ENCODE assay signal across 3 worm cellular contexts in the genomic region with DNA sequence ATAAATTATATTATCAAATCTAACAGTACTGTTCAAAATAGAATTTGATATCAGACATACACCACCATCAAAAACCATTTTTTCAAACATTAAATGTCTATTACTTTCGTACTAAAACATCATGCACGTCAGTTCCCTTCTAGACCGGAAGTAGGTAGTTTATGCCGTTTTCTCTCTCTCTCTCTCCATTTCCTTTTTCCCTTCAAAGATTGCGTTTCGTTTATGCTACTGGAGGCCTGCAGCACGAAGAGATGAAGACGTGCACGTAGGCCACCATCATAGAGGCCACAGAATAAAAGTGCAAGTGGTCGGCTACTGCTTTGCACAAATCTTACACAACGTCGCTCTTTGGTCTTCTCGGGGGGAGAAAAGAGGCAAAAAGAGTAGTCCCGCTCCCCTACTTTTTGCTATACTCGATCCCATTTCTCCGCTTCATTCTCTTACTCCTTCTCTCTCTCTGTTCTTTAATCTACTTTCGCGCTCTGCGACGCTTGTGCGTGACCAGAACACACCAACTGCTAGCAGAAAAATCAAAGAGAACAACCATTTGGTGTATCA.
A peak's percentile ranks its signal among the peaks of the same experiment; 100 is the strongest.
TF ChIP-seq lines count a peak whose summit lies in the region.

No protein-coding gene starts in this region.

TF ChIP-seq in whole organism, L1 larva, 84 proteins besides CTCF, POLR2A, EP300 and RAD21 (continued from another document and continues in another):
- TF ChIP-seq lsy-2 (tag; optimal IDR thresholded peaks at IDR 0.05; lab: Kevin White, UChicago) = peak; percentile 23 to 75
- no peak; the same call in 1 of the 2 replicates for TF ChIP-seq mab-9 (GFP tag; IDR thresholded peaks at IDR 0.05; lab: Robert Waterston, UW)
- TF ChIP-seq ces-1 (GFP tag; optimal IDR thresholded peaks at IDR 0.05; lab: Kevin White, UChicago) = no peak
- peak; percentile 57 for TF ChIP-seq nhr-77 (tag; optimal IDR thresholded peaks at IDR 0.05; lab: Kevin White, UChicago)
- peak; percentile 50 for TF ChIP-seq blmp-1 (tag; optimal IDR thresholded peaks at IDR 0.05; lab: Kevin White, UChicago)
- TF ChIP-seq ets-5 (GFP tag; IDR thresholded peaks at IDR 0.05; lab: Robert Waterston, UW) = no peak
- peak; percentile 80 for TF ChIP-seq nhr-20 (tag; optimal IDR thresholded peaks at IDR 0.05; lab: Kevin White, UChicago)
- TF ChIP-seq xbp-1 (tag; optimal IDR thresholded peaks at IDR 0.05; lab: Kevin White, UChicago) = peak; percentile 41
- peak in 1 of 2 experiments; percentile 4 for TF ChIP-seq lin-35 (GFP tag; optimal IDR thresholded peaks at IDR 0.05; lab: Kevin White, UChicago)
- no peak for TF ChIP-seq skn-1 (tag; optimal IDR thresholded peaks at IDR 0.05; lab: Kevin White, UChicago)
- no peak for TF ChIP-seq lin-13 (GFP tag; optimal IDR thresholded peaks at IDR 0.05; lab: Kevin White, UChicago)
- TF ChIP-seq irx-1 (tag; optimal IDR thresholded peaks at IDR 0.05; lab: Kevin White, UChicago) = peak; percentile 7
- TF ChIP-seq nhr-84 (tag; optimal IDR thresholded peaks at IDR 0.05; lab: Kevin White, UChicago) = no peak
- TF ChIP-seq lin-15B (tag; optimal IDR thresholded peaks at IDR 0.05; lab: Kevin White, UChicago) = no peak
- TF ChIP-seq vab-15 (tag; optimal IDR thresholded peaks at IDR 0.05; lab: Kevin White, UChicago) = no peak
- 0 out of 2 replicates have a peak, but pooled peaks have one; percentile 37 for TF ChIP-seq unc-98 (GFP tag; IDR thresholded peaks at IDR 0.05; lab: Robert Waterston, UW)
- no peak for TF ChIP-seq nhr-28 (tag; optimal IDR thresholded peaks at IDR 0.05; lab: Kevin White, UChicago)
- peak; percentile 85 for TF ChIP-seq tbx-2 (tag; optimal IDR thresholded peaks at IDR 0.05; lab: Kevin White, UChicago)
- TF ChIP-seq nhr-237 (tag; optimal IDR thresholded peaks at IDR 0.05; lab: Kevin White, UChicago) = no peak
- no peak for TF ChIP-seq hlh-17 (GFP tag; optimal IDR thresholded peaks at IDR 0.05; lab: Kevin White, UChicago; ENCODE audit: borderline replicate concordance)
- peak; percentile 38 for TF ChIP-seq dsc-1 (tag; optimal IDR thresholded peaks at IDR 0.05; lab: Kevin White, UChicago)
- no peak for TF ChIP-seq hpl-2 (GFP tag; optimal IDR thresholded peaks at IDR 0.05; lab: Kevin White, UChicago)
- TF ChIP-seq pag-3 (tag; optimal IDR thresholded peaks at IDR 0.05; lab: Kevin White, UChicago; ENCODE audit: borderline replicate concordance, insufficient read depth) = no peak
- TF ChIP-seq nhr-19 (GFP tag; conservative IDR thresholded peaks at IDR 0.05; lab: Robert Waterston, UW) = peak; percentile 75
- TF ChIP-seq grh-1 (GFP tag; IDR thresholded peaks at IDR 0.05; lab: Robert Waterston, UW) = 0 out of 2 replicates have a peak, but pooled peaks have one; percentile 27
- peak; percentile 68 for TF ChIP-seq snu-23 (GFP tag; optimal IDR thresholded peaks at IDR 0.05; lab: Kevin White, UChicago)
- no peak for TF ChIP-seq nhr-11 (tag; optimal IDR thresholded peaks at IDR 0.05; lab: Kevin White, UChicago)
- TF ChIP-seq sox-4 (tag; optimal IDR thresholded peaks at IDR 0.05; lab: Kevin White, UChicago) = no peak
- peak in 1 of 2 experiments; percentile 8 for TF ChIP-seq egl-27 (tag; optimal IDR thresholded peaks at IDR 0.05; lab: Kevin White, UChicago)
- TF ChIP-seq alr-1 (tag; optimal IDR thresholded peaks at IDR 0.05; lab: Kevin White, UChicago; ENCODE audit: borderline replicate concordance) = no peak
- peak; percentile 65 for TF ChIP-seq swsn-7 (tag; optimal IDR thresholded peaks at IDR 0.05; lab: Kevin White, UChicago)
- no peak for TF ChIP-seq zag-1 (tag; optimal IDR thresholded peaks at IDR 0.05; lab: Kevin White, UChicago)
- TF ChIP-seq aha-1 (tag; optimal IDR thresholded peaks at IDR 0.05; lab: Kevin White, UChicago) = no peak
- no peak for TF ChIP-seq unc-30 (tag; optimal IDR thresholded peaks at IDR 0.05; lab: Kevin White, UChicago)
- no peak for TF ChIP-seq jun-1 (tag; optimal IDR thresholded peaks at IDR 0.05; lab: Kevin White, UChicago)
- TF ChIP-seq nhr-71 (tag; optimal IDR thresholded peaks at IDR 0.05; lab: Kevin White, UChicago) = peak; percentile 95
- peak; percentile 44 for TF ChIP-seq mep-1 (tag; optimal IDR thresholded peaks at IDR 0.05; lab: Kevin White, UChicago)
- TF ChIP-seq ceh-82 (tag; optimal IDR thresholded peaks at IDR 0.05; lab: Kevin White, UChicago) = peak in 1 of 3 experiments; percentile 45
- peak; percentile 47 for TF ChIP-seq C16A3.4 (tag; optimal IDR thresholded peaks at IDR 0.05; lab: Kevin White, UChicago)
- TF ChIP-seq ztf-11 (tag; optimal IDR thresholded peaks at IDR 0.05; lab: Kevin White, UChicago) = no peak
- TF ChIP-seq hlh-4 (tag; optimal IDR thresholded peaks at IDR 0.05; lab: Kevin White, UChicago) = no peak

TF ChIP-seq in whole organism, L3 larva, 47 proteins besides CTCF, POLR2A, EP300 and RAD21 (continued from another document):
- TF ChIP-seq nhr-23 (tag; optimal IDR thresholded peaks at IDR 0.05; lab: Kevin White, UChicago) (peak; percentile 31), mdl-1 (tag; optimal IDR thresholded peaks at IDR 0.05; lab: Kevin White, UChicago) (peak; percentile 63), nhr-25 (tag; optimal IDR thresholded peaks at IDR 0.05; lab: Kevin White, UChicago) (peak; percentile 74), unc-39 (tag; optimal IDR thresholded peaks at IDR 0.05; lab: Kevin White, UChicago) (no peak), ceh-82 (tag; optimal IDR thresholded peaks at IDR 0.05; lab: Kevin White, UChicago) (peak; percentile 48), elt-1 (tag; optimal IDR thresholded peaks at IDR 0.05; lab: Kevin White, UChicago) (peak; percentile 36), ceh-9 (tag; optimal IDR thresholded peaks at IDR 0.05; lab: Kevin White, UChicago) (peak; percentile 8), ztf-11 (tag; optimal IDR thresholded peaks at IDR 0.05; lab: Kevin White, UChicago) (no peak), elt-2 (tag; optimal IDR thresholded peaks at IDR 0.05; lab: Kevin White, UChicago) (peak; percentile 22), nfya-1 (tag; optimal IDR thresholded peaks at IDR 0.05; lab: Kevin White, UChicago; ENCODE audit: insufficient read depth) (peak; percentile 65), hmg-11 (tag; optimal IDR thresholded peaks at IDR 0.05; lab: Kevin White, UChicago) (peak; percentile 17), tbx-2 (tag; optimal IDR thresholded peaks at IDR 0.05; lab: Kevin White, UChicago) (peak; percentile 70), daf-12 (tag; optimal IDR thresholded peaks at IDR 0.05; lab: Kevin White, UChicago) (peak; percentile 61), unc-62 (GFP tag; optimal IDR thresholded peaks at IDR 0.05; lab: Kevin White, UChicago) (peak; percentile 33), jun-1 (tag; optimal IDR thresholded peaks at IDR 0.05; lab: Kevin White, UChicago) (peak; percentile 33), sea-2 (GFP tag; optimal IDR thresholded peaks at IDR 0.05; lab: Kevin White, UChicago) (peak; percentile 48), R02D3.7 (tag; optimal IDR thresholded peaks at IDR 0.05; lab: Kevin White, UChicago) (peak; percentile 32)

TF ChIP-seq in whole organism, young adult, 124 proteins besides CTCF, POLR2A, EP300 and RAD21 (continued from another document and continues in another):
- no peak for TF ChIP-seq ztf-3 (GFP tag; optimal IDR thresholded peaks at IDR 0.05; lab: Kevin White, UChicago)
- peak; percentile 49 for TF ChIP-seq lin-40 (tag; optimal IDR thresholded peaks at IDR 0.05; lab: Kevin White, UChicago)
- no peak for TF ChIP-seq dpl-1 (GFP tag; optimal IDR thresholded peaks at IDR 0.05; lab: Kevin White, UChicago)
- no peak for TF ChIP-seq ztf-18 (tag; optimal IDR thresholded peaks at IDR 0.05; lab: Kevin White, UChicago)
- TF ChIP-seq nhr-90 (tag; optimal IDR thresholded peaks at IDR 0.05; lab: Kevin White, UChicago) = no peak
- TF ChIP-seq chd-7 (tag; optimal IDR thresholded peaks at IDR 0.05; lab: Kevin White, UChicago) = no peak
- peak; percentile 64 for TF ChIP-seq dox-1 (GFP tag; IDR thresholded peaks at IDR 0.05; lab: Robert Waterston, UW)
- TF ChIP-seq nfya-1 (tag; optimal IDR thresholded peaks at IDR 0.05; lab: Kevin White, UChicago; ENCODE audit: borderline replicate concordance, insufficient read depth) = no peak
- TF ChIP-seq cebp-2 (GFP tag; IDR thresholded peaks at IDR 0.05; lab: Robert Waterston, UW) = no peak
- TF ChIP-seq hsf-1 (GFP tag; IDR thresholded peaks at IDR 0.05; lab: Robert Waterston, UW) = no peak
- TF ChIP-seq Y53G8AR.9 (GFP tag; conservative IDR thresholded peaks at IDR 0.05; lab: Robert Waterston, UW) = peak; percentile 63
- no peak for TF ChIP-seq mes-4 (tag; optimal IDR thresholded peaks at IDR 0.05; lab: Kevin White, UChicago)
- no peak for TF ChIP-seq B0035.1 (tag; optimal IDR thresholded peaks at IDR 0.05; lab: Kevin White, UChicago)
- peak; percentile 78 for TF ChIP-seq zfh-2 (GFP tag; conservative IDR thresholded peaks at IDR 0.05; lab: Robert Waterston, UW)
- TF ChIP-seq T26A5.8 (tag; optimal IDR thresholded peaks at IDR 0.05; lab: Kevin White, UChicago) = no peak
- no peak for TF ChIP-seq B0261.1 (tag; optimal IDR thresholded peaks at IDR 0.05; lab: Kevin White, UChicago)
- TF ChIP-seq athp-1 (tag; optimal IDR thresholded peaks at IDR 0.05; lab: Kevin White, UChicago) = no peak
- TF ChIP-seq madf-6 (GFP tag; IDR thresholded peaks at IDR 0.05; lab: Robert Waterston, UW) = no peak
- no peak for TF ChIP-seq egl-18 (GFP tag; IDR thresholded peaks at IDR 0.05; lab: Robert Waterston, UW)
- no peak for TF ChIP-seq Y53F4B.3 (GFP tag; IDR thresholded peaks at IDR 0.05; lab: Robert Waterston, UW)
- no peak for TF ChIP-seq ztf-6 (GFP tag; IDR thresholded peaks at IDR 0.05; lab: Robert Waterston, UW)
- peak; percentile 14; the same call in 1 of the 2 replicates for TF ChIP-seq ekl-4 (GFP tag; IDR thresholded peaks at IDR 0.05; lab: Robert Waterston, UW)
- TF ChIP-seq C06A6.2 (GFP tag; conservative IDR thresholded peaks at IDR 0.05; lab: Robert Waterston, UW) = peak; percentile 43; the same call in 1 of the 2 replicates
- no peak; the same call in 1 of the 2 replicates for TF ChIP-seq hmg-1.2 (GFP tag; IDR thresholded peaks at IDR 0.05; lab: Robert Waterston, UW)
- TF ChIP-seq pbrm-1 (GFP tag; IDR thresholded peaks at IDR 0.05; lab: Robert Waterston, UW) = peak; percentile 23; the same call in 1 of the 2 replicates
- TF ChIP-seq ZK185.1 (tag; optimal IDR thresholded peaks at IDR 0.05; lab: Kevin White, UChicago; ENCODE audit: poor library complexity, severe bottlenecking) = no peak
- TF ChIP-seq nfyb-1 (GFP tag; IDR thresholded peaks at IDR 0.05; lab: Robert Waterston, UW) = no peak
- no peak for TF ChIP-seq F23B12.7 (tag; optimal IDR thresholded peaks at IDR 0.05; lab: Kevin White, UChicago; ENCODE audit: insufficient read depth)
- TF ChIP-seq ceh-100 (GFP tag; IDR thresholded peaks at IDR 0.05; lab: Robert Waterston, UW) = no peak
- no peak for TF ChIP-seq lsy-27 (tag; optimal IDR thresholded peaks at IDR 0.05; lab: Kevin White, UChicago; ENCODE audit: borderline replicate concordance, insufficient read depth)
- no peak for TF ChIP-seq unc-130 (GFP tag; optimal IDR thresholded peaks at IDR 0.05; lab: Kevin White, UChicago)
- no peak for TF ChIP-seq let-526 (GFP tag; IDR thresholded peaks at IDR 0.05; lab: Robert Waterston, UW)
- TF ChIP-seq ztf-28 (GFP tag; IDR thresholded peaks at IDR 0.05; lab: Robert Waterston, UW) = no peak
- TF ChIP-seq F33H1.4 (GFP tag; IDR thresholded peaks at IDR 0.05; lab: Robert Waterston, UW) = no peak
- no peak for TF ChIP-seq dpff-1 (tag; optimal IDR thresholded peaks at IDR 0.05; lab: Kevin White, UChicago)
- TF ChIP-seq nhr-120 (GFP tag; IDR thresholded peaks at IDR 0.05; lab: Robert Waterston, UW) = no peak
- TF ChIP-seq lin-26 (GFP tag; IDR thresholded peaks at IDR 0.05; lab: Robert Waterston, UW) = peak; percentile 14; the same call in 1 of the 2 replicates
- TF ChIP-seq nfya-2 (GFP tag; IDR thresholded peaks at IDR 0.05; lab: Robert Waterston, UW) = no peak
- TF ChIP-seq rec-8 (tag; optimal IDR thresholded peaks at IDR 0.05; lab: Kevin White, UChicago) = no peak
- TF ChIP-seq Y95B8A.8 (GFP tag; IDR thresholded peaks at IDR 0.05; lab: Robert Waterston, UW) = no peak
- TF ChIP-seq F52B5.7 (tag; optimal IDR thresholded peaks at IDR 0.05; lab: Kevin White, UChicago) = no peak
- TF ChIP-seq attf-3 (GFP tag; conservative IDR thresholded peaks at IDR 0.05; lab: Robert Waterston, UW) = no peak
- no peak for TF ChIP-seq repo-1 (tag; optimal IDR thresholded peaks at IDR 0.05; lab: Kevin White, UChicago)
- no peak for TF ChIP-seq fkh-3 (tag; optimal IDR thresholded peaks at IDR 0.05; lab: Kevin White, UChicago)
- TF ChIP-seq sdz-38 (tag; optimal IDR thresholded peaks at IDR 0.05; lab: Kevin White, UChicago) = no peak
- no peak for TF ChIP-seq tbx-9 (tag; optimal IDR thresholded peaks at IDR 0.05; lab: Kevin White, UChicago; ENCODE audit: borderline replicate concordance)
- no peak for TF ChIP-seq ama-1 (optimal IDR thresholded peaks at IDR 0.05; lab: Kevin White, UChicago)
- no peak for TF ChIP-seq ama-1 (GFP tag; optimal IDR thresholded peaks at IDR 0.05; lab: Kevin White, UChicago)
- TF ChIP-seq lin-54 (GFP tag; optimal IDR thresholded peaks at IDR 0.05; lab: Kevin White, UChicago) = no peak
- TF ChIP-seq aptf-3 (GFP tag; IDR thresholded peaks at IDR 0.05; lab: Robert Waterston, UW) = no peak
- TF ChIP-seq F22D6.2 (tag; optimal IDR thresholded peaks at IDR 0.05; lab: Kevin White, UChicago) = no peak
- peak; percentile 68 for TF ChIP-seq K12H6.12 (tag; optimal IDR thresholded peaks at IDR 0.05; lab: Kevin White, UChicago)
- no peak for TF ChIP-seq B0019.2 (GFP tag; conservative IDR thresholded peaks at IDR 0.05; lab: Robert Waterston, UW)
- no peak for TF ChIP-seq egl-44 (GFP tag; IDR thresholded peaks at IDR 0.05; lab: Robert Waterston, UW)
- no peak for TF ChIP-seq ets-4 (GFP tag; optimal IDR thresholded peaks at IDR 0.05; lab: Kevin White, UChicago)
- 0 out of 2 replicates have a peak, but pooled peaks have one; percentile 61 for TF ChIP-seq K11D2.4 (GFP tag; IDR thresholded peaks at IDR 0.05; lab: Robert Waterston, UW)
- TF ChIP-seq akir-1 (GFP tag; optimal IDR thresholded peaks at IDR 0.05; lab: Kevin White, UChicago) = no peak
- TF ChIP-seq snpc-1.3 (tag; optimal IDR thresholded peaks at IDR 0.05; lab: Kevin White, UChicago; ENCODE audit: insufficient read depth) = no peak
- TF ChIP-seq ccch-3 (GFP tag; optimal IDR thresholded peaks at IDR 0.05; lab: Kevin White, UChicago) = no peak
- no peak for TF ChIP-seq F39B2.1 (GFP tag; IDR thresholded peaks at IDR 0.05; lab: Robert Waterston, UW)
- peak; percentile 61 for TF ChIP-seq nhr-80 (tag; optimal IDR thresholded peaks at IDR 0.05; lab: Kevin White, UChicago)
- TF ChIP-seq hlh-12 (tag; optimal IDR thresholded peaks at IDR 0.05; lab: Kevin White, UChicago) = no peak
- TF ChIP-seq ceh-40 (GFP tag; IDR thresholded peaks at IDR 0.05; lab: Robert Waterston, UW) = no peak
- no peak for TF ChIP-seq sea-2 (GFP tag; IDR thresholded peaks at IDR 0.05; lab: Robert Waterston, UW)
- TF ChIP-seq rcor-1 (GFP tag; IDR thresholded peaks at IDR 0.05; lab: Robert Waterston, UW) = peak; percentile 32; the same call in 1 of the 2 replicates
- TF ChIP-seq F57C9.4 (tag; optimal IDR thresholded peaks at IDR 0.05; lab: Kevin White, UChicago) = no peak
- TF ChIP-seq somi-1 (GFP tag; optimal IDR thresholded peaks at IDR 0.05; lab: Kevin White, UChicago) = peak; percentile 65
- no peak for TF ChIP-seq F57A8.1 (GFP tag; optimal IDR thresholded peaks at IDR 0.05; lab: Kevin White, UChicago)
- TF ChIP-seq Y79H2A.3 (GFP tag; conservative IDR thresholded peaks at IDR 0.05; lab: Robert Waterston, UW) = no peak
- no peak for TF ChIP-seq hlh-26 (GFP tag; conservative IDR thresholded peaks at IDR 0.05; lab: Robert Waterston, UW)
- TF ChIP-seq tbp1 (GFP tag; optimal IDR thresholded peaks at IDR 0.05; lab: Kevin White, UChicago) = no peak
- TF ChIP-seq snpc-4 (GFP tag; optimal IDR thresholded peaks at IDR 0.05; lab: Kevin White, UChicago) = no peak
- peak in 1 of 4 experiments; percentile 12 for TF ChIP-seq snpc-4 (tag; optimal IDR thresholded peaks at IDR 0.05; lab: Kevin White, UChicago)
- TF ChIP-seq unc-62 (GFP tag; optimal IDR thresholded peaks at IDR 0.05; lab: Kevin White, UChicago) = no peak
- no peak for TF ChIP-seq mxl-1 (tag; optimal IDR thresholded peaks at IDR 0.05; lab: Kevin White, UChicago)
